Worm (Caenorhabditis elegans): ENCODE measurements around the gene jmjd-3.2.

Gene jmjd-3.2

DNA sequence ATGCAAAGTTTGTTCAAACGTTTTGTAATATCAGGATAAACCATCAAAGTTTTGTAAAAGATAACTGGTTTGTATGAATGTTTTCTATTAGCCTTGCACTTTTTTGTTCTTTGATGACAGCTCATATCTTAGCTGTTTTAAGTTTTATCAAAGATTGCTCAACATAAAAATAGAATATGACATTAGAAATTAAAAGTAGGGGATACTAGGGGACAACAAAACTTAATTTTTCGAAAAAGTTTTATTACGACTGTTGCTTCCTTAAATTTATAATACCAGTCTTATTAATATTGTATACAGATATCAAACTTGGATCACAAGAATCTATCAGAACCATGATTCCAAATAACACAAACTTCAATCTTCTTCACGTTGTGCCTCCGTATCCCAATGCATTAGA, 47.8 kb downstream of the jmjd-3.2 start, which contains the start of gene ztf-14:
ztf-14 (plus strand) TSS at position 301 of the 400 bp plus-strand sequence.
- TF ChIP-seq atf-7 (tag; optimal IDR thresholded peaks at IDR 0.05) (no peak), aptf-3 (GFP tag; IDR thresholded peaks at IDR 0.05) (no peak)

- TF ChIP-seq F10E7.11 (tag; optimal IDR thresholded peaks at IDR 0.05) (no peak), nhr-80 (tag; optimal IDR thresholded peaks at IDR 0.05) (peak; percentile 3), mes-4 (tag; optimal IDR thresholded peaks at IDR 0.05) (no peak), sptf-2 (GFP tag; optimal IDR thresholded peaks at IDR 0.05) (no peak), athp-1 (tag; optimal IDR thresholded peaks at IDR 0.05) (no peak), lin-54 (GFP tag; optimal IDR thresholded peaks at IDR 0.05) (no peak), unc-130 (GFP tag; optimal IDR thresholded peaks at IDR 0.05) (no peak), T26A5.8 (tag; optimal IDR thresholded peaks at IDR 0.05) (no peak)
These were observed 48.5 kb downstream of the jmjd-3.2 start for ce11 chrX:14496545-14496944.

DNA sequence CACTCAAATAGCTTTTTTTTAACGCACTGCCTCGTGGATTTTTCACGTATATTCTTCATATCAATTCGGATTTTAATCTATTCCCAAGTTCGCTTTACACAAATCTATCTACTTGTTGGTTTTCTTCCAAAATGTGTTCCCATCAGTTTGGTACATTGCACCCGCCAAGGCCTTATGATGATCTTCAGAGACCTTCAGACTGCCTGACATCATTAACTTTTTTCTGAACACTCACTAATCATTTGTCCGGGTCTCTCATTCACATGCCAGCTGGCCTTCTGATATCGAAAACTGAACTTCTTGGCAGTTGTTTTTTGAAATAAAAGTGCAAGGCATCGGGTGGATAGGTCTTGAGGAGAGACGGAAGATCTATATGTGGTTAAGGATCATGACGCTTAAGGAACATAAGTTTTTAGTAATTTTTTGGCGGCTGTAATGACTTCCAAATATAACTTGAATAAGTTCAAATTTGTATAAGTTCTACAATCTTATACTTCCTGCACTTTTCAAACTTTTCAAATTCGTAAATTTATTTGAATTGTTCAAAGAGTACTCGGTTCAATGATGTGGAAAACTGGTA, 51.9 kb downstream of the jmjd-3.2 start:
- no peak for TF ChIP-seq F33H1.4 (GFP tag; IDR thresholded peaks at IDR 0.05)
- peak; percentile 17 for TF ChIP-seq unc-62 (GFP tag; optimal IDR thresholded peaks at IDR 0.05)

DNA sequence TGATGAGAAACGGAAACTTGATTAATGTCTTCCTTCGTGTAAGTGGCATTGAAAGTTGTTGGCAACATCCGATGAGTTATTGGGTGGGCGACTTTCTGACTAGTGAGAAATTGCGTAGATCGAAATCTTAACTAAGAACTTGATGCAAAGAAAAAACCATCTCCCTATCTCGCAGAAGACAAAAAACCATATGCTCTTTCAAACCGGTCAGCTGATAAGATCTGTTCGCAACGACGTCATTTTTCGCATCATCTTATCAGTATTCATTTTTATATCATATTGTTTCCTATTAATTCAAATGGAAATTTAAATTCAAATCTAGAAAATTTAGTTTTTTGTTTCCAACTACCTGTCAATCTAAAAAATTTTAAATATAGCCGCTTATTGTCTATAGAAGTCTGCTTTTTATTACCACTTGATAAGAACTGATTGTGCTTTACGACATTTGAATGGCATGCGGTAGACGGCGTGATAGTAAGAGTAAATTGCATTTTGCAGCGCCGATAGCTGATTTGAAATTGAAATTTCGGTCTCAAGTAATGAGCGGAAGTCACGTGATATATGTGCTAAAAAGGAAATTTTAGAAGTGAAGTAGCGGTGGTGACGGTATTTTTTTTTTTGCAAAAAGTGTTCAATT, 52.5 kb downstream of the jmjd-3.2 start:
- no peak for TF ChIP-seq ztf-28 (GFP tag; IDR thresholded peaks at IDR 0.05)
- TF ChIP-seq B0035.1 (tag; optimal IDR thresholded peaks at IDR 0.05), result no peak
- TF ChIP-seq nfya-1 (tag; optimal IDR thresholded peaks at IDR 0.05; ENCODE audit: borderline replicate concordance, insufficient read depth), result no peak
- peak; percentile 43 for TF ChIP-seq pha-4 (tag; optimal IDR thresholded peaks at IDR 0.05)
- no peak for TF ChIP-seq hsf-1 (GFP tag; IDR thresholded peaks at IDR 0.05)
- peak; percentile 40 for TF ChIP-seq nhr-90 (tag; optimal IDR thresholded peaks at IDR 0.05)
- no peak for TF ChIP-seq hrde-1 (tag; optimal IDR thresholded peaks at IDR 0.05; ENCODE audit: borderline replicate concordance)
- no peak for TF ChIP-seq nhr-120 (GFP tag; IDR thresholded peaks at IDR 0.05)
- TF ChIP-seq B0261.1 (tag; optimal IDR thresholded peaks at IDR 0.05), result no peak
- TF ChIP-seq F55B11.4 (tag; optimal IDR thresholded peaks at IDR 0.05; ENCODE audit: borderline replicate concordance, insufficient read depth), result no peak
- TF ChIP-seq ceh-100 (GFP tag; IDR thresholded peaks at IDR 0.05), result no peak
- peak; percentile 69 for TF ChIP-seq lin-40 (tag; optimal IDR thresholded peaks at IDR 0.05)
- TF ChIP-seq cebp-1 (GFP tag; IDR thresholded peaks at IDR 0.05), result no peak
- TF ChIP-seq cebp-1 (tag; optimal IDR thresholded peaks at IDR 0.05), result peak; percentile 50
- TF ChIP-seq nhr-80 (tag; optimal IDR thresholded peaks at IDR 0.05), result peak; percentile 97
- no peak for TF ChIP-seq ztf-6 (GFP tag; IDR thresholded peaks at IDR 0.05)
- no peak for TF ChIP-seq hmg-1.2 (GFP tag; IDR thresholded peaks at IDR 0.05)
- TF ChIP-seq Y53F4B.3 (GFP tag; IDR thresholded peaks at IDR 0.05), result no peak
- TF ChIP-seq gei-17 (GFP tag; optimal IDR thresholded peaks at IDR 0.05), result peak; percentile 19
- peak; percentile 92 for TF ChIP-seq atf-7 (tag; optimal IDR thresholded peaks at IDR 0.05)
- TF ChIP-seq sptf-2 (GFP tag; optimal IDR thresholded peaks at IDR 0.05), result no peak
- TF ChIP-seq zim-3 (tag; optimal IDR thresholded peaks at IDR 0.05), result no peak
- TF ChIP-seq ceh-40 (GFP tag; IDR thresholded peaks at IDR 0.05), result no peak
- TF ChIP-seq ztf-22 (GFP tag; optimal IDR thresholded peaks at IDR 0.05), result peak; percentile 89
- TF ChIP-seq C06A6.2 (GFP tag; conservative IDR thresholded peaks at IDR 0.05), result no peak
- no peak for TF ChIP-seq ztf-26 (tag; optimal IDR thresholded peaks at IDR 0.05)
- no peak for TF ChIP-seq die-1 (tag; optimal IDR thresholded peaks at IDR 0.05)
- TF ChIP-seq tbp1 (GFP tag; optimal IDR thresholded peaks at IDR 0.05), result peak; percentile 46
- no peak for TF ChIP-seq aptf-3 (GFP tag; IDR thresholded peaks at IDR 0.05)
- TF ChIP-seq let-607 (tag; optimal IDR thresholded peaks at IDR 0.05), result peak in 1 of 2 experiments; percentile 88
- no peak for TF ChIP-seq madf-6 (GFP tag; IDR thresholded peaks at IDR 0.05)
- TF ChIP-seq nhr-27 (tag; optimal IDR thresholded peaks at IDR 0.05), result no peak
- TF ChIP-seq unc-62 (GFP tag; optimal IDR thresholded peaks at IDR 0.05), result no peak
- TF ChIP-seq lsl-1 (GFP tag; optimal IDR thresholded peaks at IDR 0.05), result no peak
- TF ChIP-seq chd-7 (tag; optimal IDR thresholded peaks at IDR 0.05), result peak; percentile 69
